Worm (Caenorhabditis elegans) whole organism, L1 larva: ENCODE results near the gene pigq-1.

Experiments used
- C16A3.4 ChIP-seq: fragments of 150-350 bp; optimal IDR thresholded peaks from 2 replicates; lab custom pipeline; 2014; ENCODE audit warnings: missing biosample characterization, missing genetic modification characterization
- C34B4.2 ChIP-seq: sonication (generic microtip); optimal IDR thresholded peaks from 2 replicates; lab custom pipeline; 2017; ENCODE audit warnings: mild to moderate bottlenecking, missing genetic modification characterization, missing compliant biosample characterization
- ama-1 ChIP-seq: fragments of 150-350 bp; optimal IDR thresholded peaks from 2 replicates; lab custom pipeline; 2014
- ceh-63 ChIP-seq: fragments of 200-800 bp; sonication (Bioruptor generic); optimal IDR thresholded peaks from 2 replicates; lab custom pipeline; 2018; ENCODE audit warnings: mild to moderate bottlenecking, missing genetic modification characterization, missing compliant biosample characterization
- ceh-8 ChIP-seq: fragments of 200-800 bp; sonication (Bioruptor generic); optimal IDR thresholded peaks from 2 replicates; lab custom pipeline; 2018; ENCODE audit warnings: mild to moderate bottlenecking, missing genetic modification characterization, moderate library complexity, missing compliant biosample characterization
- ceh-82 ChIP-seq, 3 experiments: fragments of 150-350 bp in 1 of 3; sonication (generic microtip) in 2 of 3; optimal IDR thresholded peaks; 2 replicates each; lab custom pipeline; 2014 to 2017; ENCODE audit warnings: missing biosample characterization in 3 of 3, missing genetic modification characterization in 3 of 3
- efl-1 ChIP-seq, 4 experiments: fragments of 150-350 bp; optimal IDR thresholded peaks in 3 of 4; peaks in 1 of 4; 1 replicate in 1 of 4; 2 replicates in 3 of 4; lab custom pipeline; 2014; ENCODE audit warnings: missing biosample characterization in 2 of 4, missing genetic modification characterization in 2 of 4, missing genetic modification reagents in 2 of 4
- egl-27 ChIP-seq, 2 experiments: fragments of 150-350 bp in 1 of 2; sonication (generic microtip); optimal IDR thresholded peaks; 3 replicates each; lab custom pipeline; 2017 to 2018; ENCODE audit warnings: missing biosample characterization in 2 of 2, missing genetic modification characterization in 2 of 2, missing genetic modification reagents in 2 of 2
- elt-3 ChIP-seq, 6 experiments: fragments of 150-350 bp in 1 of 6; sonication (generic microtip); optimal IDR thresholded peaks; 2 replicates each; lab custom pipeline; 2017 to 2018; ENCODE audit warnings: missing biosample characterization in 6 of 6, missing genetic modification characterization in 6 of 6, inconsistent platforms in 1 of 6
- fkh-4 ChIP-seq: sonication (generic microtip); optimal IDR thresholded peaks from 2 replicates; lab custom pipeline; 2016; ENCODE audit warnings: missing compliant biosample characterization, missing genetic modification characterization, borderline replicate concordance
- fkh-8 ChIP-seq: sonication (generic microtip); optimal IDR thresholded peaks from 2 replicates; lab custom pipeline; 2016; ENCODE audit warnings: mild to moderate bottlenecking, missing genetic modification characterization, missing compliant biosample characterization
- grh-1 ChIP-seq: fragments of 200-800 bp; sonication (Bioruptor generic); IDR thresholded peaks from 2 replicates; pipeline ENCODE4 v1.3.6; 2022; ENCODE audit warnings: missing genetic modification reagents, missing genetic modification characterization, missing compliant biosample characterization
- hlh-17 ChIP-seq: fragments of 200-800 bp; sonication (Bioruptor generic); optimal IDR thresholded peaks from 2 replicates; lab custom pipeline; 2018; ENCODE audit warnings: missing genetic modification characterization, mild to moderate bottlenecking, missing compliant biosample characterization, moderate library complexity, borderline replicate concordance
- hpl-2 ChIP-seq: fragments of 150-350 bp; optimal IDR thresholded peaks from 2 replicates; lab custom pipeline; 2014; ENCODE audit warnings: missing biosample characterization, missing genetic modification reagents, missing genetic modification characterization
- irx-1 ChIP-seq: sonication (generic microtip); optimal IDR thresholded peaks from 2 replicates; lab custom pipeline; 2016; ENCODE audit warnings: missing genetic modification characterization, missing compliant biosample characterization
- lin-13 ChIP-seq: fragments of 150-350 bp; optimal IDR thresholded peaks from 2 replicates; lab custom pipeline; 2014; ENCODE audit warnings: missing biosample characterization, missing genetic modification reagents, missing genetic modification characterization
- lin-14 ChIP-seq: fragments of 200-800 bp; sonication (Bioruptor generic); optimal IDR thresholded peaks from 2 replicates; lab custom pipeline; 2018; ENCODE audit warnings: mild to moderate bottlenecking, missing genetic modification characterization, moderate library complexity, missing compliant biosample characterization
- lin-39 ChIP-seq: fragments of 150-350 bp; optimal IDR thresholded peaks from 2 replicates; lab custom pipeline; 2014; ENCODE audit warnings: missing biosample characterization, missing genetic modification reagents, missing genetic modification characterization
- lir-3 ChIP-seq: sonication (generic microtip); optimal IDR thresholded peaks from 2 replicates; lab custom pipeline; 2016; ENCODE audit warnings: mild to moderate bottlenecking, missing genetic modification characterization, moderate library complexity, missing compliant biosample characterization; ENCODE audit not compliant: poor library complexity
- lsy-2 ChIP-seq, 2 experiments: fragments of 150-350 bp; optimal IDR thresholded peaks; 2 replicates each; lab custom pipeline; 2014; ENCODE audit warnings: missing biosample characterization in 2 of 2, missing genetic modification characterization in 2 of 2
- mab-9 ChIP-seq: fragments of 200-800 bp; sonication (Bioruptor generic); IDR thresholded peaks from 2 replicates; pipeline ENCODE4 v1.3.6; 2022; ENCODE audit warnings: missing genetic modification reagents, missing genetic modification characterization, missing compliant biosample characterization
- mdl-1 ChIP-seq, 2 experiments: fragments of 150-350 bp; optimal IDR thresholded peaks; 2 replicates each; lab custom pipeline; 2014 to 2017; ENCODE audit warnings: missing biosample characterization in 2 of 2, missing genetic modification characterization in 2 of 2, inconsistent platforms in 1 of 2
- mef-2 ChIP-seq: fragments of 150-350 bp; optimal IDR thresholded peaks from 2 replicates; lab custom pipeline; 2014; ENCODE audit warnings: missing biosample characterization, missing genetic modification characterization
- nhr-19 ChIP-seq: fragments of 200-800 bp; sonication (Bioruptor generic); conservative IDR thresholded peaks from 2 replicates; pipeline ENCODE4 v1.3.6; 2022; ENCODE audit warnings: missing genetic modification characterization, missing compliant biosample characterization
- nhr-20 ChIP-seq: sonication (generic microtip); optimal IDR thresholded peaks from 2 replicates; lab custom pipeline; 2016; ENCODE audit warnings: mild to moderate bottlenecking, missing genetic modification characterization, missing compliant biosample characterization
- nhr-237 ChIP-seq: fragments of 150-350 bp; optimal IDR thresholded peaks from 2 replicates; lab custom pipeline; 2014; ENCODE audit warnings: missing biosample characterization, missing genetic modification characterization
- nhr-28 ChIP-seq: fragments of 150-350 bp; optimal IDR thresholded peaks from 2 replicates; lab custom pipeline; 2014; ENCODE audit warnings: missing biosample characterization, missing genetic modification characterization
- nhr-47 ChIP-seq: sonication (generic microtip); optimal IDR thresholded peaks from 2 replicates; lab custom pipeline; 2016; ENCODE audit warnings: mild to moderate bottlenecking, missing genetic modification characterization, moderate library complexity, missing compliant biosample characterization
- nhr-71 ChIP-seq: sonication (generic microtip); optimal IDR thresholded peaks from 2 replicates; lab custom pipeline; 2016; ENCODE audit warnings: mild to moderate bottlenecking, missing genetic modification characterization, moderate library complexity, missing compliant biosample characterization
- nhr-76 ChIP-seq: sonication (generic microtip); optimal IDR thresholded peaks from 2 replicates; lab custom pipeline; 2017; ENCODE audit warnings: missing biosample characterization, missing genetic modification characterization
- nhr-77 ChIP-seq: fragments of 150-350 bp; optimal IDR thresholded peaks from 2 replicates; lab custom pipeline; 2014; ENCODE audit warnings: missing biosample characterization, missing genetic modification characterization
- nhr-84 ChIP-seq: sonication (generic microtip); optimal IDR thresholded peaks from 2 replicates; lab custom pipeline; 2017; ENCODE audit warnings: missing biosample characterization, missing genetic modification characterization
- nhr-90 ChIP-seq: sonication (generic microtip); optimal IDR thresholded peaks from 2 replicates; lab custom pipeline; 2016; ENCODE audit warnings: mild to moderate bottlenecking, missing genetic modification characterization, missing compliant biosample characterization; ENCODE audit not compliant: poor library complexity
- pqm-1 ChIP-seq: sonication (generic microtip); optimal IDR thresholded peaks from 3 replicates; lab custom pipeline; 2017; ENCODE audit warnings: missing biosample characterization, missing genetic modification characterization
- rnt-1 ChIP-seq: sonication (generic microtip); optimal IDR thresholded peaks from 2 replicates; lab custom pipeline; 2016; ENCODE audit warnings: mild to moderate bottlenecking, missing genetic modification characterization, moderate library complexity, missing compliant biosample characterization
- snpc-4 ChIP-seq: fragments of 150-350 bp; optimal IDR thresholded peaks from 2 replicates; lab custom pipeline; 2014; ENCODE audit warnings: missing biosample characterization, missing genetic modification characterization
- snu-23 ChIP-seq: sonication (generic microtip); optimal IDR thresholded peaks from 2 replicates; lab custom pipeline; 2016; ENCODE audit warnings: missing genetic modification characterization, missing compliant biosample characterization
- sox-4 ChIP-seq: sonication (generic microtip); optimal IDR thresholded peaks from 2 replicates; lab custom pipeline; 2016; ENCODE audit warnings: missing genetic modification characterization, missing compliant biosample characterization
- tlp-1 ChIP-seq: fragments of 150-350 bp; optimal IDR thresholded peaks from 2 replicates; lab custom pipeline; 2014; ENCODE audit warnings: missing biosample characterization, missing genetic modification characterization
- unc-130 ChIP-seq: fragments of 150-350 bp; optimal IDR thresholded peaks from 2 replicates; lab custom pipeline; 2017; ENCODE audit warnings: missing biosample characterization, missing genetic modification characterization, inconsistent platforms
- unc-86 ChIP-seq: sonication (generic microtip); optimal IDR thresholded peaks from 2 replicates; lab custom pipeline; 2016; ENCODE audit warnings: missing genetic modification characterization, missing compliant biosample characterization
- xbp-1 ChIP-seq: sonication (generic microtip); optimal IDR thresholded peaks from 2 replicates; lab custom pipeline; 2016; ENCODE audit warnings: missing genetic modification characterization, missing compliant biosample characterization
- ztf-11 ChIP-seq, 2 experiments: sonication (generic microtip); optimal IDR thresholded peaks; 2 replicates each; lab custom pipeline; 2016 to 2017; ENCODE audit warnings: missing genetic modification characterization in 2 of 2, missing biosample characterization in 1 of 2, missing compliant biosample characterization in 1 of 2
- ztf-4 ChIP-seq: fragments of 150-350 bp; optimal IDR thresholded peaks from 2 replicates; lab custom pipeline; 2014; ENCODE audit warnings: missing biosample characterization, missing genetic modification characterization

Gene pigq-1

ce11 chrIV:11118837-11119491 is 28.1 kb downstream of the pigq-1 start, which contains the start of the genes imp-2 and enpl-1 (continued):
- TF ChIP-seq hlh-17 (GFP tag; lab: Kevin White, UChicago) (no peak), ceh-63 (GFP tag; lab: Kevin White, UChicago) (no peak), nhr-71 (tag; lab: Kevin White, UChicago) (peak; percentile 97), ceh-8 (peak; percentile 57), ztf-4 (tag; lab: Kevin White, UChicago) (peak; percentile 75), mab-9 (GFP tag; lab: Robert Waterston, UW) (peak; percentile 77; the same call in 1 of the 2 replicates), ama-1 (lab: Kevin White, UChicago) (peak; percentile 30), nhr-76 (tag; lab: Kevin White, UChicago) (peak; percentile 38), mdl-1 (tag; optimal IDR thresholded peaks at IDR 0.05; lab: Kevin White, UChicago) (peak; percentile 85 to 98), nhr-77 (tag; lab: Kevin White, UChicago) (peak; percentile 93), lin-13 (peak; percentile 92), snu-23 (GFP tag; lab: Kevin White, UChicago) (peak; percentile 95), irx-1 (peak; percentile 81), elt-3 (tag; optimal IDR thresholded peaks at IDR 0.05; lab: Kevin White, UChicago) (peak in 3 of 6 experiments; percentile 25 to 91 (median 63))

ce11 chrIV:11112641-11113040 is 34.4 kb downstream of the pigq-1 start, which contains the start of gene clc-9:
TSS of gene clc-9 (plus strand) at chrIV:11112941.
- TF ChIP-seq nhr-84 (no peak), lsy-2 (tag; optimal IDR thresholded peaks at IDR 0.05; lab: Kevin White, UChicago) (no peak), efl-1 (optimal IDR thresholded peaks at IDR 0.05; lab: Kevin White, UChicago) (no peak), efl-1 (GFP tag; optimal IDR thresholded peaks at IDR 0.05 in 1 of 2; lab: Kevin White, UChicago) (peak in 1 of 2 experiments; percentile 27)

ce11 chrIV:11111898-11112297 is 35.1 kb downstream of the pigq-1 start:
- TF ChIP-seq ceh-82 (tag; optimal IDR thresholded peaks at IDR 0.05; lab: Kevin White, UChicago) (no peak), C34B4.2 (no peak), rnt-1 (peak; percentile 62), lin-39 (tag; lab: Kevin White, UChicago) (no peak), ztf-11 (tag; optimal IDR thresholded peaks at IDR 0.05; lab: Kevin White, UChicago) (no peak), nhr-71 (tag; lab: Kevin White, UChicago) (peak; percentile 47), lsy-2 (tag; optimal IDR thresholded peaks at IDR 0.05; lab: Kevin White, UChicago) (peak in 1 of 2 experiments; percentile 42), snu-23 (GFP tag; lab: Kevin White, UChicago) (peak; percentile 17), nhr-47 (no peak), lin-14 (GFP tag; lab: Kevin White, UChicago) (peak; percentile 46), xbp-1 (tag; lab: Kevin White, UChicago) (peak; percentile 51), unc-130 (peak; percentile 55), nhr-19 (GFP tag; lab: Robert Waterston, UW) (no peak)

- no peak for TF ChIP-seq hlh-17 (GFP tag; lab: Kevin White, UChicago)
- peak; percentile 21 for TF ChIP-seq fkh-8 (tag; lab: Kevin White, UChicago)
- no peak for TF ChIP-seq mef-2 (tag; lab: Kevin White, UChicago)
- peak; percentile 22 for TF ChIP-seq unc-86 (tag; lab: Kevin White, UChicago)
- TF ChIP-seq grh-1 (GFP tag; lab: Robert Waterston, UW): no peak
- no peak for TF ChIP-seq egl-27 (tag; optimal IDR thresholded peaks at IDR 0.05; lab: Kevin White, UChicago)
- no peak for TF ChIP-seq tlp-1 (tag; lab: Kevin White, UChicago)
- TF ChIP-seq nhr-28 (tag; lab: Kevin White, UChicago): no peak
- TF ChIP-seq nhr-237 (tag; lab: Kevin White, UChicago): no peak
- peak; percentile 35 for TF ChIP-seq nhr-90 (tag; lab: Kevin White, UChicago)
- no peak for TF ChIP-seq pqm-1
- TF ChIP-seq sox-4 (tag; lab: Kevin White, UChicago): no peak
- TF ChIP-seq nhr-20 (tag; lab: Kevin White, UChicago): peak; percentile 59
- no peak for TF ChIP-seq lin-39 (tag; lab: Kevin White, UChicago)
- peak; percentile 35 for TF ChIP-seq snpc-4 (tag; lab: Kevin White, UChicago)
- TF ChIP-seq hpl-2: no peak
- TF ChIP-seq C16A3.4: peak; percentile 68
- no peak for TF ChIP-seq fkh-4 (tag; lab: Kevin White, UChicago)
- TF ChIP-seq nhr-47: peak; percentile 70
- TF ChIP-seq lir-3 (tag; lab: Kevin White, UChicago): no peak
- TF ChIP-seq ceh-8: no peak
- TF ChIP-seq ceh-63 (GFP tag; lab: Kevin White, UChicago): no peak
Observed at ce11 chrIV:11110995-11111619, 35.9 kb downstream of the pigq-1 start, which contains the start of gene rps-5. TSS of gene rps-5 (minus strand) at chrIV:11111045.
